Fruit fly (Drosophila melanogaster) whole organism, embryonic: ENCODE results near the gene Sf3a2.

Experiments used
- Adf1 ChIP-seq: fragments of 200-800 bp; sonication (Bioruptor generic); IDR thresholded peaks from 2 replicates; pipeline ENCODE4 v1.3.6; 2022; ENCODE audit warnings: missing biosample characterization, missing genetic modification characterization
- Atf-2 ChIP-seq: fragments of 200-800 bp; sonication (Bioruptor generic); optimal IDR thresholded peaks from 2 replicates; lab custom pipeline; 2016; ENCODE audit warnings: missing biosample characterization, missing genetic modification characterization
- C15 ChIP-seq: fragments of 200-800 bp; sonication (Bioruptor generic); IDR thresholded peaks from 3 replicates; pipeline ENCODE4 v1.3.6; 2022; ENCODE audit warnings: missing biosample characterization, missing genetic modification characterization
- CG10431 ChIP-seq: fragments of 200-800 bp; sonication (Bioruptor generic); optimal IDR thresholded peaks from 3 replicates; lab custom pipeline; 2018; ENCODE audit warnings: missing biosample characterization, mild to moderate bottlenecking, missing genetic modification characterization
- CG10462 ChIP-seq: fragments of 200-800 bp; sonication (Bioruptor generic); optimal IDR thresholded peaks from 2 replicates; lab custom pipeline; 2016; ENCODE audit warnings: missing biosample characterization, missing genetic modification characterization
- CG11085 ChIP-seq: fragments of 200-800 bp; sonication (Bioruptor generic); IDR thresholded peaks from 2 replicates; pipeline ENCODE4 v1.3.6; 2022; ENCODE audit warnings: missing biosample characterization, missing genetic modification characterization
- CG11695 ChIP-seq: fragments of 200-800 bp; sonication (Bioruptor generic); IDR thresholded peaks from 3 replicates; pipeline ENCODE4 v1.3.6; 2022; ENCODE audit warnings: missing biosample characterization, missing genetic modification characterization
- CG12104 ChIP-seq: fragments of 200-800 bp; sonication (Bioruptor generic); optimal IDR thresholded peaks from 3 replicates; lab custom pipeline; 2016; ENCODE audit warnings: missing biosample characterization, missing genetic modification characterization
- CG12236 ChIP-seq: fragments of 200-800 bp; sonication (Bioruptor generic); optimal IDR thresholded peaks from 2 replicates; lab custom pipeline; 2016; ENCODE audit warnings: missing biosample characterization, missing genetic modification characterization
- CG13775 ChIP-seq: fragments of 200-800 bp; sonication (Bioruptor generic); optimal IDR thresholded peaks from 3 replicates; lab custom pipeline; 2017; ENCODE audit warnings: missing biosample characterization, mild to moderate bottlenecking, missing genetic modification characterization
- CG16813 ChIP-seq: fragments of 200-800 bp; sonication (Bioruptor generic); IDR thresholded peaks from 3 replicates; pipeline ENCODE4 v1.3.6; 2022; ENCODE audit warnings: missing biosample characterization, missing genetic modification characterization; ENCODE audit not compliant: partially characterized antibody
- CG16863 ChIP-seq: fragments of 200-800 bp; sonication (Bioruptor generic); optimal IDR thresholded peaks from 3 replicates; lab custom pipeline; 2016; ENCODE audit warnings: missing biosample characterization, missing genetic modification characterization
- CG18262 ChIP-seq: fragments of 200-800 bp; optimal IDR thresholded peaks from 3 replicates; lab custom pipeline; 2019; ENCODE audit warnings: missing biosample characterization, mild to moderate bottlenecking, missing genetic modification characterization, moderate library complexity
- CG2678 ChIP-seq: fragments of 200-800 bp; sonication (Bioruptor generic); optimal IDR thresholded peaks from 3 replicates; lab custom pipeline; 2019; ENCODE audit warnings: missing biosample characterization, mild to moderate bottlenecking, missing genetic modification characterization, moderate library complexity
- CG2712 ChIP-seq: fragments of 200-800 bp; optimal IDR thresholded peaks from 3 replicates; lab custom pipeline; 2019; ENCODE audit warnings: missing biosample characterization, mild to moderate bottlenecking, missing genetic modification characterization, moderate library complexity
- CG3163 ChIP-seq: fragments of 200-800 bp; sonication (Bioruptor generic); optimal IDR thresholded peaks from 3 replicates; lab custom pipeline; 2016; ENCODE audit warnings: missing biosample characterization, missing genetic modification characterization
- CG43689 ChIP-seq: fragments of 200-800 bp; sonication (Bioruptor generic); IDR thresholded peaks from 2 replicates; pipeline ENCODE4 v1.3.6; 2022; ENCODE audit warnings: missing biosample characterization, missing genetic modification characterization
- CG4820 ChIP-seq: fragments of 200-800 bp; sonication (Bioruptor generic); optimal IDR thresholded peaks from 3 replicates; lab custom pipeline; 2016; ENCODE audit warnings: missing biosample characterization, missing genetic modification characterization
- CG6683 ChIP-seq: fragments of 200-800 bp; sonication (Bioruptor generic); optimal IDR thresholded peaks from 2 replicates; lab custom pipeline; 2017; ENCODE audit warnings: missing biosample characterization, mild to moderate bottlenecking, missing genetic modification characterization, missing genetic modification reagents
- CG7556 ChIP-seq: fragments of 200-800 bp; sonication (Bioruptor generic); optimal IDR thresholded peaks from 2 replicates; lab custom pipeline; 2017; ENCODE audit warnings: missing biosample characterization, mild to moderate bottlenecking, missing genetic modification characterization
- CG7963 ChIP-seq: fragments of 200-800 bp; sonication (Bioruptor generic); IDR thresholded peaks from 3 replicates; pipeline ENCODE4 v1.3.6; 2022; ENCODE audit warnings: missing biosample characterization, missing genetic modification characterization; ENCODE audit not compliant: partially characterized antibody
- CG9215 ChIP-seq: fragments of 200-800 bp; sonication (Bioruptor generic); IDR thresholded peaks from 2 replicates; pipeline ENCODE4 v1.3.6; 2022; ENCODE audit warnings: missing biosample characterization, missing genetic modification characterization
- CG9609 ChIP-seq: fragments of 200-800 bp; sonication (Bioruptor generic); optimal IDR thresholded peaks from 3 replicates; lab custom pipeline; 2016; ENCODE audit warnings: missing biosample characterization, missing genetic modification characterization
- Dfd ChIP-seq, 2 experiments: fragments of >200 bp; optimal IDR thresholded peaks; 2 replicates each; lab custom pipeline; 2017; ENCODE audit warnings: missing biosample characterization in 2 of 2, missing genetic modification characterization in 2 of 2
- Ets97D ChIP-seq: fragments of 200-800 bp; sonication (Bioruptor generic); optimal IDR thresholded peaks from 3 replicates; lab custom pipeline; 2016; ENCODE audit warnings: missing biosample characterization, missing genetic modification characterization
- GATAe ChIP-seq: fragments of 200-800 bp; sonication (Bioruptor generic); conservative IDR thresholded peaks from 2 replicates; pipeline ENCODE4 v1.3.6; 2022; ENCODE audit warnings: missing biosample characterization, missing genetic modification characterization
- Gsc ChIP-seq: fragments of 200-800 bp; sonication (Bioruptor generic); IDR thresholded peaks from 2 replicates; pipeline ENCODE4 v1.3.6; 2022; ENCODE audit warnings: missing biosample characterization, missing genetic modification characterization
- HLH3B ChIP-seq: fragments of 200-800 bp; sonication (Bioruptor generic); IDR thresholded peaks from 2 replicates; pipeline ENCODE4 v1.3.6; 2022; ENCODE audit warnings: missing biosample characterization, missing genetic modification characterization
- HLH54F ChIP-seq: fragments of 200-800 bp; sonication (Bioruptor generic); optimal IDR thresholded peaks from 3 replicates; lab custom pipeline; 2016; ENCODE audit warnings: missing biosample characterization, missing genetic modification characterization
- HmgZ ChIP-seq: fragments of 200-800 bp; sonication (Bioruptor generic); optimal IDR thresholded peaks from 2 replicates; lab custom pipeline; 2018; ENCODE audit warnings: missing biosample characterization, mild to moderate bottlenecking, missing genetic modification characterization
- Hmx ChIP-seq: fragments of 200-800 bp; sonication (Bioruptor generic); optimal IDR thresholded peaks from 2 replicates; lab custom pipeline; 2016; ENCODE audit warnings: missing biosample characterization, missing genetic modification characterization
- Lhr ChIP-seq: fragments of 200-800 bp; sonication (Bioruptor generic); optimal IDR thresholded peaks from 3 replicates; lab custom pipeline; 2017; ENCODE audit warnings: mild to moderate bottlenecking, missing biosample characterization, missing genetic modification reagents, missing genetic modification characterization
- Lim3 ChIP-seq: fragments of 200-800 bp; sonication (Bioruptor generic); IDR thresholded peaks from 2 replicates; pipeline ENCODE4 v1.3.6; 2022; ENCODE audit warnings: missing biosample characterization, missing genetic modification characterization
- Mad ChIP-seq: fragments of 200-800 bp; sonication (Bioruptor generic); optimal IDR thresholded peaks from 2 replicates; lab custom pipeline; 2016; ENCODE audit warnings: missing biosample characterization, missing genetic modification characterization
- Oaz ChIP-seq: fragments of 200-800 bp; sonication (Bioruptor generic); IDR thresholded peaks from 2 replicates; pipeline ENCODE4 v1.3.6; 2022; ENCODE audit warnings: missing biosample characterization, missing genetic modification characterization
- Rx ChIP-seq: fragments of 200-800 bp; sonication (Bioruptor generic); IDR thresholded peaks from 2 replicates; pipeline ENCODE4 v1.3.6; 2022; ENCODE audit warnings: missing biosample characterization, missing genetic modification characterization
- Sox100B ChIP-seq: fragments of 200-800 bp; sonication (Bioruptor generic); optimal IDR thresholded peaks from 3 replicates; lab custom pipeline; 2018; ENCODE audit warnings: missing biosample characterization, mild to moderate bottlenecking, missing genetic modification characterization
- Sry-β ChIP-seq: fragments of 200-800 bp; sonication (Bioruptor generic); optimal IDR thresholded peaks from 2 replicates; lab custom pipeline; 2018; ENCODE audit warnings: missing biosample characterization, mild to moderate bottlenecking, missing genetic modification characterization, moderate library complexity
- Xrp1 ChIP-seq: fragments of 200-800 bp; sonication (Bioruptor generic); IDR thresholded peaks from 2 replicates; pipeline ENCODE4 v1.3.6; 2022; ENCODE audit warnings: missing biosample characterization, missing genetic modification characterization
- ap ChIP-seq: fragments of 200-800 bp; sonication (Bioruptor generic); IDR thresholded peaks from 2 replicates; pipeline ENCODE4 v1.3.6; 2022; ENCODE audit warnings: missing biosample characterization, missing genetic modification characterization
- croc ChIP-seq: fragments of 200-800 bp; sonication (Bioruptor generic); conservative IDR thresholded peaks from 3 replicates; pipeline ENCODE4 v1.3.6; 2022; ENCODE audit warnings: missing biosample characterization, missing genetic modification characterization
- cwo ChIP-seq: fragments of 200-800 bp; sonication (Bioruptor generic); optimal IDR thresholded peaks from 3 replicates; lab custom pipeline; 2017; ENCODE audit warnings: missing biosample characterization, missing genetic modification characterization, mild to moderate bottlenecking, moderate library complexity, missing genetic modification reagents
- insv ChIP-seq, 2 experiments: fragments of 200-800 bp; sonication (Bioruptor generic); optimal IDR thresholded peaks; 3 replicates each; lab custom pipeline; 2016 to 2018; ENCODE audit warnings: missing biosample characterization in 2 of 2, missing genetic modification characterization in 2 of 2
- lov ChIP-seq, 2 experiments: fragments of 200-800 bp in 1 of 2; fragments of >200 bp in 1 of 2; sonication (Bioruptor generic) in 1 of 2; IDR thresholded peaks in 1 of 2; optimal IDR thresholded peaks in 1 of 2; 2 replicates in 1 of 2; 3 replicates in 1 of 2; pipeline versions ENCODE4 v1.3.6 to Lab custom; 2017 to 2022; ENCODE audit warnings: missing biosample characterization in 1 of 2, missing genetic modification characterization in 1 of 2
- mld ChIP-seq: fragments of 200-800 bp; sonication (Bioruptor generic); IDR thresholded peaks from 3 replicates; pipeline ENCODE4 v1.3.6; 2022; ENCODE audit warnings: missing biosample characterization, missing genetic modification characterization; ENCODE audit not compliant: partially characterized antibody
- nerfin-2 ChIP-seq: fragments of 200-800 bp; sonication (Bioruptor generic); IDR thresholded peaks from 2 replicates; pipeline ENCODE4 v1.3.6; 2022; ENCODE audit warnings: missing biosample characterization, missing genetic modification characterization; ENCODE audit not compliant: partially characterized antibody
- pita ChIP-seq: fragments of 200-800 bp; sonication (Bioruptor generic); optimal IDR thresholded peaks from 2 replicates; lab custom pipeline; 2017; ENCODE audit warnings: missing biosample characterization, mild to moderate bottlenecking, missing genetic modification characterization
- row ChIP-seq: fragments of 200-800 bp; sonication (Bioruptor generic); IDR thresholded peaks from 3 replicates; pipeline ENCODE4 v1.3.6; 2022; ENCODE audit warnings: missing biosample characterization, missing genetic modification characterization
- so ChIP-seq: fragments of 200-800 bp; sonication (Bioruptor generic); IDR thresholded peaks from 3 replicates; pipeline ENCODE4 v1.3.6; 2022; ENCODE audit warnings: missing biosample characterization, missing genetic modification characterization
- tgo ChIP-seq: fragments of 200-800 bp; sonication (Bioruptor generic); IDR thresholded peaks from 3 replicates; pipeline ENCODE4 v1.3.6; 2022; ENCODE audit warnings: missing biosample characterization, missing genetic modification characterization
- tin ChIP-seq: fragments of 200-800 bp; sonication (Bioruptor generic); optimal IDR thresholded peaks from 3 replicates; lab custom pipeline; 2016; ENCODE audit warnings: missing biosample characterization, missing genetic modification characterization

The Sf3a2 gene

dm6 chr3L:12792933-12793448, 20.8 kb downstream of the Sf3a2 start (continued):
- TF ChIP-seq Rx (GFP tag; lab: Robert Waterston, UW) (no peak), C15 (GFP tag; lab: Robert Waterston, UW) (no peak), Mad (GFP tag; lab: Kevin White, UChicago) (peak; percentile 24), Sox100B (GFP tag; lab: Kevin White, UChicago) (peak; percentile 74), croc (GFP tag; lab: Robert Waterston, UW) (no peak), cwo (GFP tag; lab: Kevin White, UChicago) (peak; percentile 66), pita (GFP tag; lab: Kevin White, UChicago) (no peak), Atf-2 (GFP tag; lab: Kevin White, UChicago) (no peak), CG16813 (no peak), Oaz (no peak), Ets97D (GFP tag; lab: Kevin White, UChicago) (no peak), Adf1 (no peak; the same call in 1 of the 2 replicates), CG10462 (GFP tag; lab: Kevin White, UChicago) (no peak), CG13775 (GFP tag; lab: Kevin White, UChicago) (peak; percentile 39), Xrp1 (GFP tag; lab: Robert Waterston, UW) (peak; percentile 64; the same call in 1 of the 2 replicates), CG12236 (GFP tag; lab: Kevin White, UChicago) (no peak), CG11695 (peak; percentile 92), Gsc (GFP tag; lab: Robert Waterston, UW) (no peak), CG9215 (GFP tag; lab: Robert Waterston, UW) (no peak), HLH54F (GFP tag; lab: Kevin White, UChicago) (peak; percentile 30), CG43689 (GFP tag; lab: Robert Waterston, UW) (no peak), CG6683 (GFP tag; lab: Kevin White, UChicago) (no peak), CG7963 (GFP tag; lab: Robert Waterston, UW) (no peak), HLH3B (no peak; the same call in 1 of the 2 replicates), mld (no peak), CG2712 (tag; lab: Kevin White, UChicago) (peak; percentile 79), CG16863 (GFP tag; lab: Kevin White, UChicago) (no peak), GATAe (GFP tag; lab: Robert Waterston, UW) (no peak), Hmx (peak; percentile 70), Lim3 (no peak), CG3163 (GFP tag; lab: Kevin White, UChicago) (no peak), CG10431 (GFP tag; lab: Kevin White, UChicago) (no peak), ap (no peak), CG9609 (GFP tag; lab: Kevin White, UChicago) (peak; percentile 0), CG4820 (GFP tag; lab: Kevin White, UChicago) (peak; percentile 15), CG12104 (GFP tag; lab: Kevin White, UChicago) (peak; percentile 17), CG7556 (GFP tag; lab: Kevin White, UChicago) (peak; percentile 79), HmgZ (tag; lab: Kevin White, UChicago) (peak; percentile 61), CG18262 (peak; percentile 77), nerfin-2 (GFP tag; lab: Robert Waterston, UW) (no peak), so (GFP tag; lab: Robert Waterston, UW) (no peak), row (GFP tag; lab: Robert Waterston, UW) (peak; percentile 74), insv (GFP tag; optimal IDR thresholded peaks at IDR 0.05; lab: Kevin White, UChicago) (no peak), CG2678 (tag; lab: Kevin White, UChicago) (peak; percentile 90), tin (GFP tag; lab: Kevin White, UChicago) (peak; percentile 20), tgo (GFP tag; lab: Robert Waterston, UW) (peak; percentile 21; the same call in 1 of the 3 replicates), CG11085 (GFP tag; lab: Robert Waterston, UW) (no peak), Sry-β (GFP tag; lab: Kevin White, UChicago) (no peak), lov (optimal IDR thresholded peaks at IDR 0.05; lab: Kevin White, UChicago) (no peak), lov (GFP tag; IDR thresholded peaks at IDR 0.05; lab: Robert Waterston, UW) (no peak), Lhr (GFP tag; lab: Kevin White, UChicago) (no peak), Dfd (GFP tag; optimal IDR thresholded peaks at IDR 0.05; lab: Kevin White, UChicago) (no peak)
